Fruit fly (Drosophila melanogaster) whole organism, embryonic: ENCODE data around the gene Lcp65Ad.

ENCODE experiments used
- Asciz ChIP-seq: fragments of 200-800 bp; sonication (Bioruptor generic); optimal IDR thresholded peaks from 2 replicates; lab custom pipeline; 2017; ENCODE audit warnings: missing biosample characterization, mild to moderate bottlenecking, missing genetic modification characterization, missing genetic modification reagents
- B-H2 ChIP-seq: fragments of 200-800 bp; sonication (Bioruptor generic); optimal IDR thresholded peaks from 2 replicates; lab custom pipeline; 2018; ENCODE audit warnings: missing biosample characterization, mild to moderate bottlenecking, missing genetic modification characterization
- CG10431 ChIP-seq: fragments of 200-800 bp; sonication (Bioruptor generic); optimal IDR thresholded peaks from 3 replicates; lab custom pipeline; 2018; ENCODE audit warnings: missing biosample characterization, mild to moderate bottlenecking, missing genetic modification characterization
- CG10543 ChIP-seq: fragments of 200-800 bp; sonication (Bioruptor generic); optimal IDR thresholded peaks from 3 replicates; lab custom pipeline; 2017; ENCODE audit warnings: missing biosample characterization, mild to moderate bottlenecking, missing genetic modification characterization, moderate library complexity
- CG10654 ChIP-seq: fragments of 200-800 bp; sonication (Bioruptor generic); optimal IDR thresholded peaks from 2 replicates; lab custom pipeline; 2016; ENCODE audit warnings: missing biosample characterization, missing genetic modification characterization
- CG11093 ChIP-seq: fragments of 200-800 bp; sonication (Bioruptor generic); IDR thresholded peaks from 3 replicates; pipeline ENCODE4 v1.3.6; 2022; ENCODE audit warnings: missing biosample characterization, missing genetic modification characterization
- CG11247 ChIP-seq: fragments of 200-800 bp; sonication (Bioruptor generic); IDR thresholded peaks from 2 replicates; pipeline ENCODE4 v1.3.6; 2022; ENCODE audit warnings: missing biosample characterization, missing genetic modification characterization
- CG11696 ChIP-seq: fragments of 200-800 bp; sonication (Bioruptor generic); IDR thresholded peaks from 2 replicates; pipeline ENCODE4 v1.3.6; 2022; ENCODE audit warnings: missing biosample characterization, missing genetic modification characterization
- CG12659 ChIP-seq: fragments of 200-800 bp; sonication (Bioruptor generic); optimal IDR thresholded peaks from 3 replicates; lab custom pipeline; 2017; ENCODE audit warnings: mild to moderate bottlenecking, missing biosample characterization, missing genetic modification reagents, missing genetic modification characterization
- CG12769 ChIP-seq: fragments of 200-800 bp; sonication (Bioruptor generic); optimal IDR thresholded peaks from 2 replicates; lab custom pipeline; 2019; ENCODE audit warnings: missing biosample characterization, mild to moderate bottlenecking, missing genetic modification characterization, moderate library complexity
- CG14050 ChIP-seq: fragments of 200-800 bp; sonication (Bioruptor generic); IDR thresholded peaks from 3 replicates; pipeline ENCODE4 v1.3.6; 2022; ENCODE audit warnings: missing biosample characterization, missing genetic modification characterization
- CG15696 ChIP-seq: fragments of 200-800 bp; sonication (Bioruptor generic); optimal IDR thresholded peaks from 2 replicates; lab custom pipeline; 2019; ENCODE audit warnings: missing biosample characterization, mild to moderate bottlenecking, missing genetic modification characterization, moderate library complexity
- CG16863 ChIP-seq: fragments of 200-800 bp; sonication (Bioruptor generic); optimal IDR thresholded peaks from 3 replicates; lab custom pipeline; 2016; ENCODE audit warnings: missing biosample characterization, missing genetic modification characterization
- CG17612 ChIP-seq: fragments of 200-800 bp; sonication (Bioruptor generic); IDR thresholded peaks from 2 replicates; pipeline ENCODE4 v1.3.6; 2022; ENCODE audit warnings: missing biosample characterization, missing genetic modification characterization
- CG2712 ChIP-seq: fragments of 200-800 bp; optimal IDR thresholded peaks from 3 replicates; lab custom pipeline; 2019; ENCODE audit warnings: missing biosample characterization, mild to moderate bottlenecking, missing genetic modification characterization, moderate library complexity
- CG5953 ChIP-seq: fragments of 200-800 bp; sonication (Bioruptor generic); IDR thresholded peaks from 2 replicates; pipeline ENCODE4 v1.3.6; 2022; ENCODE audit warnings: missing biosample characterization, missing genetic modification characterization
- CG6683 ChIP-seq: fragments of 200-800 bp; sonication (Bioruptor generic); optimal IDR thresholded peaks from 2 replicates; lab custom pipeline; 2017; ENCODE audit warnings: missing biosample characterization, mild to moderate bottlenecking, missing genetic modification characterization, missing genetic modification reagents
- CG7357 ChIP-seq: fragments of 200-800 bp; sonication (Bioruptor generic); IDR thresholded peaks from 3 replicates; pipeline ENCODE4 v1.3.6; 2022; ENCODE audit warnings: missing biosample characterization, missing genetic modification characterization
- CG8089 ChIP-seq: fragments of 200-800 bp; sonication (Bioruptor generic); optimal IDR thresholded peaks from 3 replicates; lab custom pipeline; 2016; ENCODE audit warnings: missing biosample characterization, missing genetic modification characterization
- CG8944 ChIP-seq: fragments of 200-800 bp; sonication (Bioruptor generic); optimal IDR thresholded peaks from 3 replicates; lab custom pipeline; 2016; ENCODE audit warnings: missing biosample characterization, missing genetic modification characterization
- CG9437 ChIP-seq: fragments of 200-800 bp; sonication (Bioruptor generic); optimal IDR thresholded peaks from 2 replicates; lab custom pipeline; 2018; ENCODE audit warnings: missing biosample characterization, mild to moderate bottlenecking, missing genetic modification characterization
- D19B ChIP-seq: fragments of 200-800 bp; sonication (Bioruptor generic); optimal IDR thresholded peaks from 2 replicates; lab custom pipeline; 2017; ENCODE audit warnings: missing biosample characterization, mild to moderate bottlenecking, missing genetic modification characterization
- Ets97D ChIP-seq: fragments of 200-800 bp; sonication (Bioruptor generic); optimal IDR thresholded peaks from 3 replicates; lab custom pipeline; 2016; ENCODE audit warnings: missing biosample characterization, missing genetic modification characterization
- Hand ChIP-seq: fragments of 200-800 bp; sonication (Bioruptor generic); optimal IDR thresholded peaks from 2 replicates; lab custom pipeline; 2017; ENCODE audit warnings: mild to moderate bottlenecking, missing biosample characterization, missing genetic modification reagents, missing genetic modification characterization
- Jarid2 ChIP-seq: fragments of 200-800 bp; sonication (Bioruptor generic); optimal IDR thresholded peaks from 3 replicates; lab custom pipeline; 2017; ENCODE audit warnings: mild to moderate bottlenecking, missing biosample characterization, missing genetic modification reagents, missing genetic modification characterization
- Lhr ChIP-seq: fragments of 200-800 bp; sonication (Bioruptor generic); optimal IDR thresholded peaks from 3 replicates; lab custom pipeline; 2017; ENCODE audit warnings: mild to moderate bottlenecking, missing biosample characterization, missing genetic modification reagents, missing genetic modification characterization
- NfI ChIP-seq: fragments of 200-800 bp; sonication (Bioruptor generic); optimal IDR thresholded peaks from 3 replicates; lab custom pipeline; 2018; ENCODE audit warnings: missing biosample characterization, mild to moderate bottlenecking, missing genetic modification characterization, moderate library complexity
- Oaz ChIP-seq: fragments of 200-800 bp; sonication (Bioruptor generic); IDR thresholded peaks from 2 replicates; pipeline ENCODE4 v1.3.6; 2022; ENCODE audit warnings: missing biosample characterization, missing genetic modification characterization
- Opbp ChIP-seq: fragments of 200-800 bp; sonication (Bioruptor generic); IDR thresholded peaks from 3 replicates; pipeline ENCODE4 v1.3.6; 2022; ENCODE audit warnings: missing biosample characterization, missing genetic modification characterization; ENCODE audit not compliant: partially characterized antibody
- Sox102F ChIP-seq: fragments of 200-800 bp; sonication (Bioruptor generic); optimal IDR thresholded peaks from 2 replicates; lab custom pipeline; 2018; ENCODE audit warnings: missing biosample characterization, mild to moderate bottlenecking, missing genetic modification characterization, moderate library complexity
- ac ChIP-seq: fragments of 200-800 bp; sonication (Bioruptor generic); optimal IDR thresholded peaks from 3 replicates; lab custom pipeline; 2017; ENCODE audit warnings: missing biosample characterization, mild to moderate bottlenecking, missing genetic modification characterization
- amos ChIP-seq: fragments of 200-800 bp; sonication (Bioruptor generic); IDR thresholded peaks from 2 replicates; pipeline ENCODE4 v1.3.6; 2022; ENCODE audit warnings: missing biosample characterization, missing genetic modification characterization; ENCODE audit not compliant: partially characterized antibody
- cas ChIP-seq: fragments of 200-800 bp; sonication (Bioruptor generic); IDR thresholded peaks from 2 replicates; pipeline ENCODE4 v1.3.6; 2022; ENCODE audit warnings: missing biosample characterization, missing genetic modification characterization
- chif ChIP-seq, 2 experiments: fragments of 200-800 bp; sonication (Bioruptor generic); optimal IDR thresholded peaks; 3 replicates each; lab custom pipeline; 2016; ENCODE audit warnings: missing biosample characterization in 2 of 2, missing genetic modification characterization in 2 of 2
- ci ChIP-seq: fragments of 200-800 bp; sonication (Bioruptor generic); IDR thresholded peaks from 3 replicates; pipeline ENCODE4 v1.3.6; 2022; ENCODE audit warnings: missing biosample characterization, missing genetic modification characterization
- crc ChIP-seq: fragments of 200-800 bp; sonication (Bioruptor generic); optimal IDR thresholded peaks from 2 replicates; lab custom pipeline; 2016; ENCODE audit warnings: missing biosample characterization, missing genetic modification characterization
- dimm ChIP-seq: fragments of 200-800 bp; sonication (Bioruptor generic); IDR thresholded peaks from 2 replicates; pipeline ENCODE4 v1.3.6; 2022; ENCODE audit warnings: missing biosample characterization, missing genetic modification characterization
- gem ChIP-seq: fragments of 200-800 bp; sonication (Bioruptor generic); optimal IDR thresholded peaks from 2 replicates; lab custom pipeline; 2019; ENCODE audit warnings: missing biosample characterization, mild to moderate bottlenecking, missing genetic modification characterization, moderate library complexity
- klu ChIP-seq: fragments of 200-800 bp; sonication (Bioruptor generic); IDR thresholded peaks from 2 replicates; pipeline ENCODE4 v1.3.6; 2022; ENCODE audit warnings: missing biosample characterization, missing genetic modification characterization
- kni ChIP-seq: fragments of 200-800 bp; sonication (Bioruptor generic); optimal IDR thresholded peaks from 3 replicates; lab custom pipeline; 2017; ENCODE audit warnings: mild to moderate bottlenecking, missing biosample characterization, missing genetic modification reagents, missing genetic modification characterization
- lbe ChIP-seq: fragments of 200-800 bp; sonication (Bioruptor generic); optimal IDR thresholded peaks from 2 replicates; lab custom pipeline; 2016; ENCODE audit warnings: missing biosample characterization, mild to moderate bottlenecking, missing genetic modification characterization
- maf-S ChIP-seq: fragments of 200-800 bp; sonication (Bioruptor generic); optimal IDR thresholded peaks from 2 replicates; lab custom pipeline; 2016; ENCODE audit warnings: missing biosample characterization, missing genetic modification characterization
- oc ChIP-seq: fragments of 200-800 bp; sonication (Bioruptor generic); optimal IDR thresholded peaks from 2 replicates; lab custom pipeline; 2018; ENCODE audit warnings: missing biosample characterization, mild to moderate bottlenecking, missing genetic modification characterization, moderate library complexity
- pfk ChIP-seq: fragments of 200-800 bp; sonication (Bioruptor generic); optimal IDR thresholded peaks from 2 replicates; lab custom pipeline; 2018; ENCODE audit warnings: missing biosample characterization, mild to moderate bottlenecking, missing genetic modification characterization, moderate library complexity
- row ChIP-seq: fragments of 200-800 bp; sonication (Bioruptor generic); IDR thresholded peaks from 3 replicates; pipeline ENCODE4 v1.3.6; 2022; ENCODE audit warnings: missing biosample characterization, missing genetic modification characterization
- slbo ChIP-seq: fragments of 200-800 bp; sonication (Bioruptor generic); IDR thresholded peaks from 2 replicates; pipeline ENCODE4 v1.3.6; 2022; ENCODE audit warnings: missing biosample characterization, missing genetic modification characterization
- ssp ChIP-seq: fragments of 200-800 bp; sonication (Bioruptor generic); IDR thresholded peaks from 2 replicates; pipeline ENCODE4 v1.3.6; 2022; ENCODE audit warnings: missing biosample characterization, missing genetic modification characterization
- tgo ChIP-seq: fragments of 200-800 bp; sonication (Bioruptor generic); IDR thresholded peaks from 3 replicates; pipeline ENCODE4 v1.3.6; 2022; ENCODE audit warnings: missing biosample characterization, missing genetic modification characterization
- trh ChIP-seq: fragments of 200-800 bp; sonication (Bioruptor generic); optimal IDR thresholded peaks from 2 replicates; lab custom pipeline; 2016; ENCODE audit warnings: missing biosample characterization, missing genetic modification characterization
- usp ChIP-seq: fragments of >200 bp; optimal IDR thresholded peaks from 2 replicates; lab custom pipeline; 2017; ENCODE audit warnings: missing biosample characterization, missing genetic modification characterization
- wor ChIP-seq: fragments of 200-800 bp; sonication (Bioruptor generic); IDR thresholded peaks from 2 replicates; pipeline ENCODE4 v1.3.6; 2022; ENCODE audit warnings: missing biosample characterization, missing genetic modification characterization

Gene Lcp65Ad

dm6 chr3L:6094697-6095096, 48.5 kb upstream of the Lcp65Ad start, which contains the start of the genes CG10467 and loj (continued):
- TF ChIP-seq CG6683 (GFP tag; lab: Kevin White, UChicago) (peak; percentile 72), klu (peak; percentile 97), usp (GFP tag; lab: Kevin White, UChicago) (no peak), gem (tag; lab: Kevin White, UChicago) (peak; percentile 98), CG12659 (GFP tag; lab: Kevin White, UChicago) (peak; percentile 96), CG10654 (GFP tag; lab: Kevin White, UChicago) (peak; percentile 96), CG8089 (GFP tag; lab: Kevin White, UChicago) (peak; percentile 68), crc (GFP tag; lab: Kevin White, UChicago) (peak; percentile 56), Hand (GFP tag; lab: Kevin White, UChicago) (peak; percentile 61), Oaz (GFP tag; lab: Robert Waterston, UW) (peak; percentile 91), CG7357 (GFP tag; lab: Robert Waterston, UW) (peak; percentile 92), wor (GFP tag; lab: Robert Waterston, UW) (peak; percentile 95), CG15696 (peak; percentile 98), dimm (peak; percentile 91), row (peak; percentile 98), D19B (peak; percentile 81), CG2712 (peak; percentile 95), CG14050 (peak; percentile 94), NfI (GFP tag; lab: Kevin White, UChicago) (peak; percentile 94), kni (GFP tag; lab: Kevin White, UChicago) (peak; percentile 77), CG8944 (GFP tag; lab: Kevin White, UChicago) (peak; percentile 81), ci (peak; percentile 94), maf-S (peak; percentile 69), ac (GFP tag; lab: Kevin White, UChicago) (peak; percentile 72), chif (GFP tag; optimal IDR thresholded peaks at IDR 0.05; lab: Kevin White, UChicago) (peak; percentile 78 to 88), CG16863 (peak; percentile 67), CG17612 (GFP tag; lab: Robert Waterston, UW) (peak; percentile 91), Sox102F (GFP tag; lab: Kevin White, UChicago) (peak; percentile 97), amos (GFP tag; lab: Robert Waterston, UW) (peak; percentile 70), Lhr (GFP tag; lab: Kevin White, UChicago) (peak; percentile 90), CG10431 (GFP tag; lab: Kevin White, UChicago) (peak; percentile 69), trh (GFP tag; lab: Kevin White, UChicago) (peak; percentile 95), oc (peak; percentile 94), B-H2 (GFP tag; lab: Kevin White, UChicago) (peak; percentile 94), cas (GFP tag; lab: Robert Waterston, UW) (peak; percentile 94), Asciz (GFP tag; lab: Kevin White, UChicago) (peak; percentile 87), CG11696 (GFP tag; lab: Robert Waterston, UW) (peak; percentile 78), Ets97D (peak; percentile 65), CG10543 (GFP tag; lab: Kevin White, UChicago) (peak; percentile 91), ssp (GFP tag; lab: Robert Waterston, UW) (peak; percentile 93), CG11247 (peak; percentile 97), CG9437 (GFP tag; lab: Kevin White, UChicago) (peak; percentile 84), lbe (GFP tag; lab: Kevin White, UChicago) (peak; percentile 75), Jarid2 (GFP tag; lab: Kevin White, UChicago) (peak; percentile 67), Opbp (GFP tag; lab: Robert Waterston, UW) (peak; percentile 78), pfk (peak; percentile 8), CG5953 (peak; percentile 86; the same call in 1 of the 2 replicates), CG11093 (GFP tag; lab: Robert Waterston, UW) (peak; percentile 97), CG12769 (tag; lab: Kevin White, UChicago) (no peak), tgo (GFP tag; lab: Robert Waterston, UW) (peak; percentile 97), slbo (peak; percentile 99)
